Worm (Caenorhabditis elegans): ENCODE results near the gene F46B6.6.

F46B6.6 gene

ce11 chrV:9738077-9738705 is 48.5 kb downstream of the F46B6.6 start:
- TF ChIP-seq dao-5 (tag; optimal IDR thresholded peaks at IDR 0.05), result no peak
- TF ChIP-seq him-1 (tag; optimal IDR thresholded peaks at IDR 0.05), result no peak
- no peak for TF ChIP-seq W03F9.2 (tag; optimal IDR thresholded peaks at IDR 0.05)

ce11 chrV:9737287-9737686 is 49.4 kb downstream of the F46B6.6 start, which contains the start of gene aqp-4:
Gene aqp-4 (plus strand): TSS chrV:9737556.
- TF ChIP-seq dao-5 (tag; optimal IDR thresholded peaks at IDR 0.05), result no peak
- TF ChIP-seq W03F9.2 (tag; optimal IDR thresholded peaks at IDR 0.05), result no peak
- TF ChIP-seq him-1 (tag; optimal IDR thresholded peaks at IDR 0.05), result no peak

- TF ChIP-seq him-1 (tag; optimal IDR thresholded peaks at IDR 0.05), result no peak
- TF ChIP-seq dao-5 (tag; optimal IDR thresholded peaks at IDR 0.05), result no peak
- TF ChIP-seq W03F9.2 (tag; optimal IDR thresholded peaks at IDR 0.05), result no peak
Observed at ce11 chrV:9733920-9734454, 52.7 kb downstream of the F46B6.6 start, which contains the start of gene cal-7. Gene cal-7 (plus strand): TSS chrV:9734103.
